Fruit fly (Drosophila melanogaster) whole organism, wandering third instar larva: Measurements from ENCODE around the gene 5-HT2A.

Experiments used
- Mio ChIP-seq: sonication (Bioruptor generic); optimal IDR thresholded peaks from 2 replicates; lab custom pipeline; 2016; ENCODE audit warnings: missing biosample characterization, missing genetic modification characterization
- Myc ChIP-seq: fragments of >200 bp; optimal IDR thresholded peaks from 2 replicates; lab custom pipeline; 2017
- N ChIP-seq: fragments of >200 bp; optimal IDR thresholded peaks from 2 replicates; lab custom pipeline; 2018; ENCODE audit warnings: missing biosample characterization, missing external identifiers, missing genetic modification characterization
- br ChIP-seq: fragments of 200-800 bp; sonication (Bioruptor generic); optimal IDR thresholded peaks from 2 replicates; lab custom pipeline; 2016; ENCODE audit warnings: missing biosample characterization, missing genetic modification characterization
- dmrt93B ChIP-seq: fragments of 200-800 bp; sonication (Bioruptor generic); optimal IDR thresholded peaks from 2 replicates; lab custom pipeline; 2018; ENCODE audit warnings: missing biosample characterization, mild to moderate bottlenecking, missing genetic modification characterization
- ey ChIP-seq: fragments of 200-800 bp; sonication (Bioruptor generic); optimal IDR thresholded peaks from 2 replicates; lab custom pipeline; 2016; ENCODE audit warnings: missing biosample characterization, missing genetic modification characterization
- h ChIP-seq: fragments of 200-800 bp; sonication (Bioruptor generic); optimal IDR thresholded peaks from 3 replicates; lab custom pipeline; 2016; ENCODE audit warnings: missing biosample characterization, mild to moderate bottlenecking, missing genetic modification characterization
- lola ChIP-seq: fragments of >200 bp; optimal IDR thresholded peaks from 2 replicates; lab custom pipeline; 2017; ENCODE audit warnings: missing biosample characterization, missing genetic modification characterization
- sv ChIP-seq: fragments of 200-800 bp; sonication (Bioruptor generic); optimal IDR thresholded peaks from 3 replicates; lab custom pipeline; 2016; ENCODE audit warnings: missing biosample characterization, missing genetic modification characterization
- usp ChIP-seq: fragments of >200 bp; optimal IDR thresholded peaks from 2 replicates; lab custom pipeline; 2017; ENCODE audit warnings: missing biosample characterization, missing genetic modification characterization

DNA sequence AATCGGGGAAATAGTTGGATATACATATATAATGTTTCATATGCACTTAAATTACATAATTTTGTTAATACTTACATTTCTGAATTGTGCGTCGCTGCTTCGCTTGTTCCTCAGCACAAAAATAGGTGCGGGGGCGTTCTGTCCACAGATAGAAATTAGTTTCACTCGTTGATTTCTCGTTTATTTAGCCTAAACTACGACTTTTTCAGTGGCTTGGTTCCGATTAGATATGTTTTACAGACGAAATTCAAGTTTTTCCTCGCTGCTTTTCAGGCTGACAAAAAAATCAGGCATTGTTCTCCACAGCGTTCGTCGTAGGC lies 28.5 kb downstream of the 5-HT2A start:
- no peak for TF ChIP-seq N (GFP tag; lab: Kevin White, UChicago)
- TF ChIP-seq usp (GFP tag; lab: Kevin White, UChicago): no peak
- TF ChIP-seq ey (GFP tag; lab: Kevin White, UChicago): no peak
- TF ChIP-seq sv (GFP tag; lab: Kevin White, UChicago): no peak
- TF ChIP-seq Mio (GFP tag; lab: Kevin White, UChicago): no peak
- TF ChIP-seq h (GFP tag; lab: Kevin White, UChicago): no peak
- no peak for TF ChIP-seq lola (GFP tag; lab: Kevin White, UChicago)
- no peak for TF ChIP-seq br (GFP tag; lab: Kevin White, UChicago)
- no peak for TF ChIP-seq Myc (lab: Kevin White, UChicago)
- no peak for TF ChIP-seq dmrt93B
